Worm (Caenorhabditis elegans) whole organism, young adult: ENCODE data around the gene R10E9.4.

Source experiments
- F49E8.2 ChIP-seq: sonication (generic microtip); optimal IDR thresholded peaks from 3 replicates; lab custom pipeline; 2017; ENCODE audit warnings: missing genetic modification characterization, mild to moderate bottlenecking, missing compliant biosample characterization, antibody characterized with exemption, moderate library complexity; ENCODE audit not compliant: insufficient read depth
- pha-4 ChIP-seq: fragments of 150-350 bp; sonication (generic microtip); optimal IDR thresholded peaks from 2 replicates; lab custom pipeline; 2014; ENCODE audit warnings: missing biosample characterization, missing genetic modification reagents, missing genetic modification characterization
- snpc-4 ChIP-seq, 5 experiments: fragments of 150-350 bp in 1 of 5; sonication (generic microtip) in 4 of 5; optimal IDR thresholded peaks; 2 replicates each; lab custom pipeline; 2014 to 2018; ENCODE audit warnings: missing genetic modification characterization in 5 of 5, missing biosample characterization in 3 of 5, antibody characterized with exemption in 2 of 5, mild to moderate bottlenecking in 2 of 5, missing compliant biosample characterization in 2 of 5, missing genotype in 2 of 5, moderate library complexity in 2 of 5, missing genetic modification reagents in 1 of 5
- ztf-28 ChIP-seq: fragments of 200-800 bp; sonication (Bioruptor generic); IDR thresholded peaks from 2 replicates; pipeline ENCODE4 v1.3.6; 2022; ENCODE audit warnings: missing genetic modification reagents, missing genetic modification characterization, missing compliant biosample characterization

DNA sequence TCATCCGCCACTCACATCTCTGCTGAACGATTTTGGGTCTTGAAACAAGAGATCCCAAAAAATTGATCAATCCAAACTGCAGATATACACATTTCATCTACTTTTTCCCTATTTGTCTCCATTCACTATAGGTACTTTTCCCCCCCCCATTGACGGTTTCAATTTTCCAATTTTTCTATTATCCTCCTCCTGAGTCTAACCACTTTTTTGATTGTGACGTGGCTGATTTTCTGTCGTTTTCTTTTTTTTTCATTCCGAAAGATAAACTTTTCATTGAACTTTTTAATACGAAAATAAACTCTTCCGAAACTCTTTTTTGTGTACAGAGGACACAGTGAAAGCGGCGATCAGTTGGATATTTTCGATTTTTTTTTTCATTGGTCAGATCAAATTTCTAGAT, 14.7 kb downstream of the R10E9.4 start:
- no peak for TF ChIP-seq ztf-28 (GFP tag; lab: Robert Waterston, UW)
- TF ChIP-seq pha-4 (tag; lab: Kevin White, UChicago): no peak
- TF ChIP-seq snpc-4 (GFP tag; optimal IDR thresholded peaks at IDR 0.05; lab: Kevin White, UChicago): no peak
- no peak for TF ChIP-seq snpc-4 (tag; optimal IDR thresholded peaks at IDR 0.05; lab: Kevin White, UChicago)
- no peak for TF ChIP-seq F49E8.2 (tag; lab: Kevin White, UChicago)
